Worm (Caenorhabditis elegans) whole organism, L1 larva: ENCODE measurements around the gene arv-1.

Source experiments
- C04F5.9 ChIP-seq: sonication (generic microtip); optimal IDR thresholded peaks from 2 replicates; lab custom pipeline; 2016; ENCODE audit warnings: missing genetic modification characterization, missing compliant biosample characterization
- C16A3.4 ChIP-seq: fragments of 150-350 bp; optimal IDR thresholded peaks from 2 replicates; lab custom pipeline; 2014; ENCODE audit warnings: missing biosample characterization, missing genetic modification characterization
- aha-1 ChIP-seq: fragments of 150-350 bp; optimal IDR thresholded peaks from 2 replicates; lab custom pipeline; 2014; ENCODE audit warnings: missing biosample characterization, missing genetic modification characterization
- alr-1 ChIP-seq: fragments of 200-800 bp; sonication (Bioruptor generic); optimal IDR thresholded peaks from 2 replicates; lab custom pipeline; 2018; ENCODE audit warnings: borderline replicate concordance, mild to moderate bottlenecking, missing genetic modification characterization, missing compliant biosample characterization
- ama-1 ChIP-seq: fragments of 150-350 bp; optimal IDR thresholded peaks from 2 replicates; lab custom pipeline; 2014
- blmp-1 ChIP-seq: fragments of 150-350 bp; optimal IDR thresholded peaks from 2 replicates; lab custom pipeline; 2014; ENCODE audit warnings: missing biosample characterization, missing genetic modification characterization
- ceh-63 ChIP-seq: fragments of 200-800 bp; sonication (Bioruptor generic); optimal IDR thresholded peaks from 2 replicates; lab custom pipeline; 2018; ENCODE audit warnings: mild to moderate bottlenecking, missing genetic modification characterization, missing compliant biosample characterization
- ceh-8 ChIP-seq: fragments of 200-800 bp; sonication (Bioruptor generic); optimal IDR thresholded peaks from 2 replicates; lab custom pipeline; 2018; ENCODE audit warnings: mild to moderate bottlenecking, missing genetic modification characterization, moderate library complexity, missing compliant biosample characterization
- ceh-90 ChIP-seq: sonication (generic microtip); optimal IDR thresholded peaks from 2 replicates; lab custom pipeline; 2016; ENCODE audit warnings: missing genetic modification characterization, missing compliant biosample characterization
- efl-3 ChIP-seq: fragments of 200-800 bp; sonication (Bioruptor generic); optimal IDR thresholded peaks from 2 replicates; lab custom pipeline; 2018; ENCODE audit warnings: mild to moderate bottlenecking, missing genetic modification characterization, missing compliant biosample characterization
- egl-13 ChIP-seq: sonication (generic microtip); optimal IDR thresholded peaks from 2 replicates; lab custom pipeline; 2016; ENCODE audit warnings: missing genotype, missing genetic modification reagents, missing genetic modification characterization, missing compliant biosample characterization
- egl-27 ChIP-seq, 2 experiments: fragments of 150-350 bp in 1 of 2; sonication (generic microtip); optimal IDR thresholded peaks; 3 replicates each; lab custom pipeline; 2017 to 2018; ENCODE audit warnings: missing biosample characterization in 2 of 2, missing genetic modification characterization in 2 of 2, missing genetic modification reagents in 2 of 2
- elt-2 ChIP-seq: sonication (generic microtip); optimal IDR thresholded peaks from 2 replicates; lab custom pipeline; 2016; ENCODE audit warnings: missing genetic modification characterization, mild to moderate bottlenecking, inconsistent platforms, missing compliant biosample characterization, missing genetic modification reagents
- elt-3 ChIP-seq, 6 experiments: fragments of 150-350 bp in 1 of 6; sonication (generic microtip); optimal IDR thresholded peaks; 2 replicates each; lab custom pipeline; 2017 to 2018; ENCODE audit warnings: missing biosample characterization in 6 of 6, missing genetic modification characterization in 6 of 6, inconsistent platforms in 1 of 6
- ets-5 ChIP-seq: fragments of 200-800 bp; sonication (Bioruptor generic); IDR thresholded peaks from 2 replicates; pipeline ENCODE4 v1.3.6; 2022; ENCODE audit warnings: missing genetic modification characterization, missing compliant biosample characterization
- fkh-4 ChIP-seq: sonication (generic microtip); optimal IDR thresholded peaks from 2 replicates; lab custom pipeline; 2016; ENCODE audit warnings: missing compliant biosample characterization, missing genetic modification characterization, borderline replicate concordance
- fkh-8 ChIP-seq: sonication (generic microtip); optimal IDR thresholded peaks from 2 replicates; lab custom pipeline; 2016; ENCODE audit warnings: mild to moderate bottlenecking, missing genetic modification characterization, missing compliant biosample characterization
- fos-1 ChIP-seq: fragments of 150-350 bp; optimal IDR thresholded peaks from 2 replicates; lab custom pipeline; 2014; ENCODE audit warnings: missing biosample characterization, missing genetic modification characterization
- irx-1 ChIP-seq: sonication (generic microtip); optimal IDR thresholded peaks from 2 replicates; lab custom pipeline; 2016; ENCODE audit warnings: missing genetic modification characterization, missing compliant biosample characterization
- isw-1 ChIP-seq: fragments of 200-800 bp; sonication (Bioruptor generic); IDR thresholded peaks from 2 replicates; pipeline ENCODE4 v1.3.6; 2022; ENCODE audit warnings: missing genetic modification characterization, missing compliant biosample characterization
- lin-15B ChIP-seq: fragments of 150-350 bp; sonication (generic microtip); optimal IDR thresholded peaks from 3 replicates; lab custom pipeline; 2014; ENCODE audit warnings: missing biosample characterization, missing genetic modification characterization
- lin-35 ChIP-seq, 2 experiments: fragments of 150-350 bp; optimal IDR thresholded peaks; 2 replicates each; lab custom pipeline; 2014; ENCODE audit warnings: missing biosample characterization in 2 of 2, missing genetic modification characterization in 2 of 2, missing genetic modification reagents in 2 of 2
- lsy-2 ChIP-seq, 2 experiments: fragments of 150-350 bp; optimal IDR thresholded peaks; 2 replicates each; lab custom pipeline; 2014; ENCODE audit warnings: missing biosample characterization in 2 of 2, missing genetic modification characterization in 2 of 2
- mab-9 ChIP-seq: fragments of 200-800 bp; sonication (Bioruptor generic); IDR thresholded peaks from 2 replicates; pipeline ENCODE4 v1.3.6; 2022; ENCODE audit warnings: missing genetic modification reagents, missing genetic modification characterization, missing compliant biosample characterization
- mef-2 ChIP-seq: fragments of 150-350 bp; optimal IDR thresholded peaks from 2 replicates; lab custom pipeline; 2014; ENCODE audit warnings: missing biosample characterization, missing genetic modification characterization
- nhr-20 ChIP-seq: sonication (generic microtip); optimal IDR thresholded peaks from 2 replicates; lab custom pipeline; 2016; ENCODE audit warnings: mild to moderate bottlenecking, missing genetic modification characterization, missing compliant biosample characterization
- nhr-237 ChIP-seq: fragments of 150-350 bp; optimal IDR thresholded peaks from 2 replicates; lab custom pipeline; 2014; ENCODE audit warnings: missing biosample characterization, missing genetic modification characterization
- nhr-71 ChIP-seq: sonication (generic microtip); optimal IDR thresholded peaks from 2 replicates; lab custom pipeline; 2016; ENCODE audit warnings: mild to moderate bottlenecking, missing genetic modification characterization, moderate library complexity, missing compliant biosample characterization
- nhr-77 ChIP-seq: fragments of 150-350 bp; optimal IDR thresholded peaks from 2 replicates; lab custom pipeline; 2014; ENCODE audit warnings: missing biosample characterization, missing genetic modification characterization
- nhr-90 ChIP-seq: sonication (generic microtip); optimal IDR thresholded peaks from 2 replicates; lab custom pipeline; 2016; ENCODE audit warnings: mild to moderate bottlenecking, missing genetic modification characterization, missing compliant biosample characterization; ENCODE audit not compliant: poor library complexity
- pag-3 ChIP-seq: sonication (generic microtip); optimal IDR thresholded peaks from 2 replicates; lab custom pipeline; 2017; ENCODE audit warnings: missing genetic modification characterization, mild to moderate bottlenecking, missing compliant biosample characterization, antibody characterized with exemption, borderline replicate concordance; ENCODE audit not compliant: insufficient read depth
- pax-3 ChIP-seq: fragments of 200-800 bp; sonication (Bioruptor generic); optimal IDR thresholded peaks from 2 replicates; lab custom pipeline; 2018; ENCODE audit warnings: mild to moderate bottlenecking, missing genetic modification characterization, moderate library complexity, missing compliant biosample characterization
- skn-1 ChIP-seq: fragments of 150-350 bp; optimal IDR thresholded peaks from 2 replicates; lab custom pipeline; 2014; ENCODE audit warnings: missing biosample characterization, missing genetic modification characterization
- snu-23 ChIP-seq: sonication (generic microtip); optimal IDR thresholded peaks from 2 replicates; lab custom pipeline; 2016; ENCODE audit warnings: missing genetic modification characterization, missing compliant biosample characterization
- sox-4 ChIP-seq: sonication (generic microtip); optimal IDR thresholded peaks from 2 replicates; lab custom pipeline; 2016; ENCODE audit warnings: missing genetic modification characterization, missing compliant biosample characterization
- tlp-1 ChIP-seq: fragments of 150-350 bp; optimal IDR thresholded peaks from 2 replicates; lab custom pipeline; 2014; ENCODE audit warnings: missing biosample characterization, missing genetic modification characterization
- unc-130 ChIP-seq: fragments of 150-350 bp; optimal IDR thresholded peaks from 2 replicates; lab custom pipeline; 2017; ENCODE audit warnings: missing biosample characterization, missing genetic modification characterization, inconsistent platforms
- vab-15 ChIP-seq: sonication (generic microtip); optimal IDR thresholded peaks from 2 replicates; lab custom pipeline; 2017; ENCODE audit warnings: missing genotype, mild to moderate bottlenecking, missing genetic modification characterization, missing compliant biosample characterization
- zip-4 ChIP-seq: fragments of 200-800 bp; sonication (Bioruptor generic); optimal IDR thresholded peaks from 2 replicates; lab custom pipeline; 2018; ENCODE audit warnings: mild to moderate bottlenecking, missing genetic modification characterization, moderate library complexity, missing compliant biosample characterization
- ztf-11 ChIP-seq, 2 experiments: sonication (generic microtip); optimal IDR thresholded peaks; 2 replicates each; lab custom pipeline; 2016 to 2017; ENCODE audit warnings: missing genetic modification characterization in 2 of 2, missing biosample characterization in 1 of 2, missing compliant biosample characterization in 1 of 2
- ztf-4 ChIP-seq: fragments of 150-350 bp; optimal IDR thresholded peaks from 2 replicates; lab custom pipeline; 2014; ENCODE audit warnings: missing biosample characterization, missing genetic modification characterization

Gene arv-1

DNA sequence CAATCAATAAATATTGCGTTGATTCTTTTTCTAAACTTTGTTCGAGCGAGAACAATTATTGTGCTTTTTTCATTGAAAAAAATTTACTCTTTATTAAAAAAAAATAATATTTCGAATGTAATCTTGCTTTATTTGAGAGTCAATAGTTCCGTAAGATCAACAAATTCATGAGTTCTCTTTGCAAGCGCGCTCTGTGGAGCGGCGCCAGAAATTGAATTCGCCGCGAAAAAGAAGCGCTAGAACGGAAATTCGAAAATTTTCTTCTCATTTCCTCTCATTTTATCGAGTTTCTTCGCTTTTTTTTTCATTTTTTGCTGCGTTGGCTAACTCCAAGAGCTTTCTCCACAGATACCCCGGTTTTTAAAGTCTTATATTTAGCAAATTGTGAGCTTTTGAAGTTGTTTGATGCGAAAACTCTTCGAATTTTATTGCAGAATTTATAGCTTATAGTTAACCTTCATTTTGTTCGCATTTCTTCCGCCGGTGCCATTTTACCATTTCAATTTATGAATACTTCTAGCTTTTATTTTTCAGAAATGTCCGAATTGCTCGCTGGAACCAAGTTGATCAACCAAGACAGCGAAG is 3.4 kb downstream of the arv-1 start, which contains the start of gene R05H5.3 (continued):
- TF ChIP-seq alr-1 (tag; lab: Kevin White, UChicago) (no peak), mef-2 (tag; lab: Kevin White, UChicago) (no peak), blmp-1 (tag; lab: Kevin White, UChicago) (peak; percentile 51), snu-23 (no peak), isw-1 (no peak), egl-13 (no peak), nhr-71 (tag; lab: Kevin White, UChicago) (no peak), nhr-20 (tag; lab: Kevin White, UChicago) (peak; percentile 42), vab-15 (tag; lab: Kevin White, UChicago) (no peak), ztf-11 (tag; optimal IDR thresholded peaks at IDR 0.05; lab: Kevin White, UChicago) (no peak), unc-130 (tag; lab: Kevin White, UChicago) (no peak), zip-4 (GFP tag; lab: Kevin White, UChicago) (no peak), ceh-63 (GFP tag; lab: Kevin White, UChicago) (no peak), ceh-90 (tag; lab: Kevin White, UChicago) (no peak), ceh-8 (GFP tag; lab: Kevin White, UChicago) (no peak), lsy-2 (tag; optimal IDR thresholded peaks at IDR 0.05; lab: Kevin White, UChicago) (peak; percentile 44 to 86), mab-9 (GFP tag; lab: Robert Waterston, UW) (no peak), pag-3 (no peak), egl-27 (tag; optimal IDR thresholded peaks at IDR 0.05; lab: Kevin White, UChicago) (no peak), nhr-77 (tag; lab: Kevin White, UChicago) (peak; percentile 46), ztf-4 (tag; lab: Kevin White, UChicago) (no peak), sox-4 (no peak), C04F5.9 (tag; lab: Kevin White, UChicago) (no peak), aha-1 (no peak), elt-2 (no peak), lin-15B (tag; lab: Kevin White, UChicago) (peak; percentile 75), ets-5 (GFP tag; lab: Robert Waterston, UW) (no peak), fkh-8 (tag; lab: Kevin White, UChicago) (no peak)

DNA sequence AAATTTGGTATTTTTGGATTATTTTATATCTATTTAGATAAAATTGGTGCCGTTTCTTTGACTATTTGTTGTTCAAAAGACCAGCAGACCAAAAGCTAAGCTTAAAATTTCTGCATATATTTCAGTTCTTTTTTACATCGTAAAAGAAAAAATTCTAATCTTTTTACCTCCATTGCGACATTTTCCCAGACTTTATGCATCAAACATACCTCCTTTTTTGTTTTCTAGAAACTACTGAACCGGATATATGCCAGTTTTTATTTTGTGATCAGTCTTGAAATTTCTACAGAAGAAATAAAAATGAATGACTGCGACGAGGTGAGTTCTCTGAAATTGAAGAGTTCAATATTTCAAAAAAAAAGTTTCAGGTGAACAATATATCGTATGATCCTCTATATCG is 6.0 kb downstream of the arv-1 start, which contains the start of gene srb-6:
TSS of gene srb-6 (plus strand) at position 301 of the 400 bp plus-strand sequence.
- TF ChIP-seq vab-15 (tag; lab: Kevin White, UChicago) = no peak
- TF ChIP-seq alr-1 (tag; lab: Kevin White, UChicago) = no peak
- no peak for TF ChIP-seq tlp-1 (tag; lab: Kevin White, UChicago)
- TF ChIP-seq lin-15B (tag; lab: Kevin White, UChicago) = no peak
- TF ChIP-seq lin-35 (GFP tag; optimal IDR thresholded peaks at IDR 0.05; lab: Kevin White, UChicago) = no peak
- TF ChIP-seq irx-1 (tag; lab: Kevin White, UChicago) = no peak
- no peak for TF ChIP-seq lsy-2 (tag; optimal IDR thresholded peaks at IDR 0.05; lab: Kevin White, UChicago)
- no peak for TF ChIP-seq nhr-90 (tag; lab: Kevin White, UChicago)
- TF ChIP-seq nhr-237 (tag; lab: Kevin White, UChicago) = no peak
- TF ChIP-seq, all 84 proteins: peak for 0

DNA sequence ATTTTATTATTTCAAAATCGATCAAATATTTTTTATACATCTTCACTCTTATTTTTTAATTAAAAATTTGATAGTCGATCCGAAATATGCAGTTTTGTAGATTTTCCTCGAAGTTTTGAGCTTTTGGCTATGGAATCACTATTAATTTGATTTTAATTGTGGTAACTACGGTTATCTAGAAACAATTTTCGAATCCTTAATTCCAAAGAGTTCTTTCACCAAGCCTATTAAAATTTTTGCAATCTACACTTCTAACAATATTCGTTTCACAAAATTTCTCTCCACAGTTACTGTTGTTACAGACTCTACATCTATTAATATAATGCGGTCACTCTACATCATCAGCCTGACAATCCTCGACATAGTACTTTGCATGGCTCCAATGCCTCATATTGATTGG is 8.4 kb downstream of the arv-1 start, which contains the start of gene R05H5.7:
TSS of gene R05H5.7 (plus strand) at position 301 of the 400 bp plus-strand sequence.
- TF ChIP-seq skn-1 (no peak), elt-3 (tag; optimal IDR thresholded peaks at IDR 0.05; lab: Kevin White, UChicago) (no peak), ama-1 (lab: Kevin White, UChicago) (no peak), fkh-4 (no peak), fos-1 (no peak), nhr-20 (tag; lab: Kevin White, UChicago) (no peak), snu-23 (no peak), blmp-1 (tag; lab: Kevin White, UChicago) (no peak), efl-3 (GFP tag; lab: Kevin White, UChicago) (no peak), unc-130 (tag; lab: Kevin White, UChicago) (no peak), tlp-1 (tag; lab: Kevin White, UChicago) (no peak), pax-3 (tag; lab: Kevin White, UChicago) (no peak), ceh-8 (GFP tag; lab: Kevin White, UChicago) (no peak), lin-15B (tag; lab: Kevin White, UChicago) (no peak), C16A3.4 (tag; lab: Kevin White, UChicago) (no peak)
